Fruit fly (Drosophila melanogaster): ENCODE results near the gene Bub3.

Bub3 gene

dm6 chr3R:29717519-29717918 lies 42.3 kb upstream of the Bub3 start (continued):
- TF ChIP-seq CG32532 (GFP tag; IDR thresholded peaks at IDR 0.05) (peak; percentile 8; the same call in 1 of the 2 replicates), Ravus (GFP tag; IDR thresholded peaks at IDR 0.05) (no peak), HmgZ (tag; optimal IDR thresholded peaks at IDR 0.05) (no peak), CG12219 (GFP tag; optimal IDR thresholded peaks at IDR 0.05) (no peak), CrebB (tag; optimal IDR thresholded peaks at IDR 0.05) (no peak), CG2120 (GFP tag; optimal IDR thresholded peaks at IDR 0.05) (peak; percentile 10), HLH4C (GFP tag; IDR thresholded peaks at IDR 0.05; ENCODE audit: partially characterized antibody) (no peak), so (GFP tag; IDR thresholded peaks at IDR 0.05) (peak; percentile 24; the same call in 1 of the 3 replicates), CG14860 (GFP tag; IDR thresholded peaks at IDR 0.05; ENCODE audit: partially characterized antibody) (no peak), CG17802 (tag; optimal IDR thresholded peaks at IDR 0.05) (no peak), Aef1 (GFP tag; IDR thresholded peaks at IDR 0.05) (no peak), Fer3 (tag; optimal IDR thresholded peaks at IDR 0.05) (peak; percentile 3), eyg (GFP tag; optimal IDR thresholded peaks at IDR 0.05) (no peak), wor (GFP tag; IDR thresholded peaks at IDR 0.05) (no peak), gcm (GFP tag; optimal IDR thresholded peaks at IDR 0.05) (no peak), CG4404 (GFP tag; IDR thresholded peaks at IDR 0.05) (no peak), CG12942 (GFP tag; optimal IDR thresholded peaks at IDR 0.05) (peak; percentile 14), ttk (GFP tag; IDR thresholded peaks at IDR 0.05) (peak; percentile 64), chif (GFP tag; optimal IDR thresholded peaks at IDR 0.05) (no peak), CG3726 (GFP tag; IDR thresholded peaks at IDR 0.05) (no peak), slp2 (GFP tag; optimal IDR thresholded peaks at IDR 0.05) (no peak), Usf (GFP tag; optimal IDR thresholded peaks at IDR 0.05) (no peak), mld (GFP tag; IDR thresholded peaks at IDR 0.05; ENCODE audit: partially characterized antibody) (no peak), Side (GFP tag; optimal IDR thresholded peaks at IDR 0.05) (no peak), otp (GFP tag; IDR thresholded peaks at IDR 0.05) (0 out of 3 replicates have a peak, but pooled peaks have one; percentile 47), CG13624 (GFP tag; optimal IDR thresholded peaks at IDR 0.05) (no peak), chm (GFP tag; IDR thresholded peaks at IDR 0.05) (no peak), Bdp1 (GFP tag; optimal IDR thresholded peaks at IDR 0.05) (no peak), Med (GFP tag) (peak; percentile 83), CkIIα-i1 (GFP tag; IDR thresholded peaks at IDR 0.05) (no peak), bigmax (GFP tag; optimal IDR thresholded peaks at IDR 0.05) (no peak), odd (GFP tag; optimal IDR thresholded peaks at IDR 0.05) (no peak), Fer1 (GFP tag; optimal IDR thresholded peaks at IDR 0.05) (no peak), dimm (GFP tag; IDR thresholded peaks at IDR 0.05) (no peak), psq (GFP tag; optimal IDR thresholded peaks at IDR 0.05) (no peak), CG17186 (GFP tag; optimal IDR thresholded peaks at IDR 0.05) (no peak), tgo (GFP tag; IDR thresholded peaks at IDR 0.05) (no peak), H15 (GFP tag; IDR thresholded peaks at IDR 0.05) (0 out of 3 replicates have a peak, but pooled peaks have one; percentile 16), CG12071 (GFP tag; optimal IDR thresholded peaks at IDR 0.05) (no peak), gcm2 (GFP tag; optimal IDR thresholded peaks at IDR 0.05) (no peak), CG4707 (GFP tag; optimal IDR thresholded peaks at IDR 0.05) (no peak), mam (GFP tag; optimal IDR thresholded peaks at IDR 0.05) (no peak), CG10654 (GFP tag; optimal IDR thresholded peaks at IDR 0.05) (peak; percentile 11), Dll (GFP tag; IDR thresholded peaks at IDR 0.05; ENCODE audit: partially characterized antibody) (no peak), CG42726 (GFP tag; IDR thresholded peaks at IDR 0.05; ENCODE audit: partially characterized antibody) (no peak), ATbp (GFP tag; optimal IDR thresholded peaks at IDR 0.05) (peak; percentile 63), CG4854 (GFP tag; optimal IDR thresholded peaks at IDR 0.05) (no peak), dati (GFP tag; IDR thresholded peaks at IDR 0.05) (no peak), CG4360 (GFP tag; IDR thresholded peaks at IDR 0.05) (no peak), hkb (optimal IDR thresholded peaks at IDR 0.05) (no peak), hkb (GFP tag; IDR thresholded peaks at IDR 0.05) (peak; percentile 35; the same call in 1 of the 2 replicates), stwl (tag; optimal IDR thresholded peaks at IDR 0.05) (no peak), al (GFP tag; IDR thresholded peaks at IDR 0.05) (no peak)
